Fruit fly (Drosophila melanogaster): ENCODE data around the gene CG11470.

The CG11470 gene

dm6 chr3R:29546418-29546817 lies 43.1 kb downstream of the CG11470 start:
- TF ChIP-seq ttk (optimal IDR thresholded peaks at IDR 0.05) = no peak
- TF ChIP-seq psq (optimal IDR thresholded peaks at IDR 0.05) = no peak
- TF ChIP-seq h (optimal IDR thresholded peaks at IDR 0.05) = no peak
- no peak for TF ChIP-seq insv (optimal IDR thresholded peaks at IDR 0.05)
- no peak for TF ChIP-seq Sin3A (optimal IDR thresholded peaks at IDR 0.05)
- TF ChIP-seq Myc (optimal IDR thresholded peaks at IDR 0.05) = no peak

dm6 chr3R:29545163-29545562 lies 44.4 kb downstream of the CG11470 start:
- no peak for TF ChIP-seq insv (optimal IDR thresholded peaks at IDR 0.05)
- TF ChIP-seq Myc (optimal IDR thresholded peaks at IDR 0.05) = no peak
- TF ChIP-seq h (optimal IDR thresholded peaks at IDR 0.05) = no peak
- TF ChIP-seq Sin3A (optimal IDR thresholded peaks at IDR 0.05) = no peak
- no peak for TF ChIP-seq psq (optimal IDR thresholded peaks at IDR 0.05)
- TF ChIP-seq ttk (optimal IDR thresholded peaks at IDR 0.05) = no peak

dm6 chr3R:29540948-29541741 lies 48.4 kb downstream of the CG11470 start:
- TF ChIP-seq psq (optimal IDR thresholded peaks at IDR 0.05) (no peak), insv (optimal IDR thresholded peaks at IDR 0.05) (no peak), h (optimal IDR thresholded peaks at IDR 0.05) (no peak), Myc (optimal IDR thresholded peaks at IDR 0.05) (no peak), ttk (optimal IDR thresholded peaks at IDR 0.05) (no peak), Sin3A (optimal IDR thresholded peaks at IDR 0.05) (no peak)

All from Kc167 (cell line).